Fruit fly (Drosophila melanogaster): ENCODE data around the gene skl.

The skl gene

dm6 chr3L:18402628-18403587 is 36.8 kb downstream of the skl start (continued):
- peak; percentile 68 for TF ChIP-seq ATbp (GFP tag; optimal IDR thresholded peaks at IDR 0.05)
- TF ChIP-seq cg (GFP tag; optimal IDR thresholded peaks at IDR 0.05) = peak; percentile 15
- TF ChIP-seq gro (GFP tag; optimal IDR thresholded peaks at IDR 0.05) = no peak
- no peak for TF ChIP-seq CG34224 (GFP tag; IDR thresholded peaks at IDR 0.05; ENCODE audit: partially characterized antibody)
- TF ChIP-seq zen (tag; optimal IDR thresholded peaks at IDR 0.05) = peak; percentile 73
- peak; percentile 53 for TF ChIP-seq CG4707 (GFP tag; optimal IDR thresholded peaks at IDR 0.05)
- peak in 1 of 2 experiments; percentile 30 for TF ChIP-seq dpn (GFP tag; optimal IDR thresholded peaks at IDR 0.05)
- TF ChIP-seq lilli (GFP tag; optimal IDR thresholded peaks at IDR 0.05) = no peak
- TF ChIP-seq CG1832 (GFP tag; optimal IDR thresholded peaks at IDR 0.05) = peak; percentile 8
- no peak for TF ChIP-seq hbn (GFP tag; IDR thresholded peaks at IDR 0.05; ENCODE audit: partially characterized antibody)
- no peak for TF ChIP-seq zen2 (GFP tag; IDR thresholded peaks at IDR 0.05; ENCODE audit: partially characterized antibody)
- TF ChIP-seq HLH3B (GFP tag; IDR thresholded peaks at IDR 0.05) = no peak
- no peak for TF ChIP-seq CG42726 (GFP tag; IDR thresholded peaks at IDR 0.05; ENCODE audit: partially characterized antibody)
- TF ChIP-seq Hsf (GFP tag; optimal IDR thresholded peaks at IDR 0.05) = peak; percentile 19
- TF ChIP-seq Optix (GFP tag; IDR thresholded peaks at IDR 0.05) = no peak
- no peak for TF ChIP-seq CG15514 (GFP tag; optimal IDR thresholded peaks at IDR 0.05)
- TF ChIP-seq CG9932 (GFP tag; IDR thresholded peaks at IDR 0.05) = peak; percentile 40
- no peak for TF ChIP-seq CG10274 (GFP tag; optimal IDR thresholded peaks at IDR 0.05)
- no peak for TF ChIP-seq hb (GFP tag; IDR thresholded peaks at IDR 0.05; ENCODE audit: partially characterized antibody)
- TF ChIP-seq Xbp1 (GFP tag; optimal IDR thresholded peaks at IDR 0.05) = peak; percentile 8
- TF ChIP-seq Vsx1 (GFP tag; optimal IDR thresholded peaks at IDR 0.05) = peak; percentile 41
- TF ChIP-seq CG10431 (GFP tag; optimal IDR thresholded peaks at IDR 0.05) = peak; percentile 41
- TF ChIP-seq CG18619 (GFP tag; optimal IDR thresholded peaks at IDR 0.05) = peak; percentile 32
- TF ChIP-seq ftz-f1 (GFP tag; optimal IDR thresholded peaks at IDR 0.05) = no peak
- TF ChIP-seq MTF-1 (GFP tag; optimal IDR thresholded peaks at IDR 0.05; ENCODE audit: borderline replicate concordance) = peak; percentile 70
- TF ChIP-seq Neu2 (GFP tag; optimal IDR thresholded peaks at IDR 0.05; ENCODE audit: borderline replicate concordance) = no peak
- TF ChIP-seq cas (GFP tag; IDR thresholded peaks at IDR 0.05) = no peak
- TF ChIP-seq ap (GFP tag; IDR thresholded peaks at IDR 0.05) = 0 out of 2 replicates have a peak, but pooled peaks have one; percentile 23
- TF ChIP-seq Fer3 (tag; optimal IDR thresholded peaks at IDR 0.05) = peak; percentile 14
- TF ChIP-seq caup (GFP tag; optimal IDR thresholded peaks at IDR 0.05; ENCODE audit: severe bottlenecking) = no peak
- TF ChIP-seq CoRest (tag; optimal IDR thresholded peaks at IDR 0.05) = peak; percentile 74
- TF ChIP-seq dan (GFP tag; IDR thresholded peaks at IDR 0.05) = no peak
- TF ChIP-seq Usf (GFP tag; optimal IDR thresholded peaks at IDR 0.05) = peak; percentile 36
- TF ChIP-seq Dip2 (GFP tag; IDR thresholded peaks at IDR 0.05) = no peak
- TF ChIP-seq CG18599 (GFP tag; optimal IDR thresholded peaks at IDR 0.05) = peak; percentile 23
- TF ChIP-seq CG2116 (GFP tag; optimal IDR thresholded peaks at IDR 0.05) = peak; percentile 40
- no peak for TF ChIP-seq gce (GFP tag; IDR thresholded peaks at IDR 0.05)
- no peak for TF ChIP-seq run (tag; optimal IDR thresholded peaks at IDR 0.05)
- no peak for TF ChIP-seq CG11247 (GFP tag; IDR thresholded peaks at IDR 0.05)
- TF ChIP-seq ro (GFP tag; IDR thresholded peaks at IDR 0.05) = no peak
- no peak for TF ChIP-seq CG12942 (GFP tag; optimal IDR thresholded peaks at IDR 0.05)
- no peak for TF ChIP-seq gt (GFP tag; IDR thresholded peaks at IDR 0.05)
- TF ChIP-seq Dp (GFP tag; optimal IDR thresholded peaks at IDR 0.05) = no peak
- TF ChIP-seq chif (GFP tag; optimal IDR thresholded peaks at IDR 0.05) = peak; percentile 65 to 76
- TF ChIP-seq lmd (GFP tag; IDR thresholded peaks at IDR 0.05) = peak; percentile 47; the same call in 1 of the 2 replicates
- no peak for TF ChIP-seq CTCF (GFP tag; optimal IDR thresholded peaks at IDR 0.05)
- peak; percentile 67 for TF ChIP-seq CG17829 (tag; optimal IDR thresholded peaks at IDR 0.05)
- no peak for TF ChIP-seq amos (GFP tag; IDR thresholded peaks at IDR 0.05; ENCODE audit: partially characterized antibody)

Data from whole organism, embryonic.